Worm (Caenorhabditis elegans) whole organism, L3 larva: ENCODE data around the gene T13A10.2.
A peak's percentile ranks its signal among the peaks of the same experiment; 100 is the strongest.

Experiments used
- R02D3.7 ChIP-seq: fragments of 150-350 bp; optimal IDR thresholded peaks from 2 replicates; lab custom pipeline; 2014; ENCODE audit warnings: missing biosample characterization, missing genetic modification characterization
- ama-1 ChIP-seq: fragments of 150-350 bp; optimal IDR thresholded peaks from 2 replicates; lab custom pipeline; 2018
- ceh-16 ChIP-seq: sonication (generic microtip); optimal IDR thresholded peaks from 2 replicates; lab custom pipeline; 2017; ENCODE audit warnings: missing biosample characterization, missing genetic modification characterization
- ceh-82 ChIP-seq: fragments of 150-350 bp; optimal IDR thresholded peaks from 2 replicates; lab custom pipeline; 2014; ENCODE audit warnings: missing biosample characterization, missing genetic modification characterization
- daf-12 ChIP-seq: fragments of 150-350 bp; optimal IDR thresholded peaks from 2 replicates; lab custom pipeline; 2014; ENCODE audit warnings: missing biosample characterization, missing genetic modification reagents, missing genetic modification characterization
- egl-27 ChIP-seq: sonication (generic microtip); optimal IDR thresholded peaks from 4 replicates; lab custom pipeline; 2017; ENCODE audit warnings: missing biosample characterization, missing genetic modification reagents, missing genetic modification characterization
- elt-1 ChIP-seq: fragments of 150-350 bp; optimal IDR thresholded peaks from 2 replicates; lab custom pipeline; 2014; ENCODE audit warnings: missing biosample characterization, missing genetic modification characterization
- elt-2 ChIP-seq: sonication (generic microtip); optimal IDR thresholded peaks from 2 replicates; lab custom pipeline; 2016; ENCODE audit warnings: missing genetic modification reagents, mild to moderate bottlenecking, missing genetic modification characterization, missing compliant biosample characterization
- elt-3 ChIP-seq, 3 experiments: fragments of 150-350 bp in 1 of 3; sonication (generic microtip) in 2 of 3; optimal IDR thresholded peaks; 2 replicates in 2 of 3; 4 replicates in 1 of 3; lab custom pipeline; 2014 to 2017; ENCODE audit warnings: missing biosample characterization in 3 of 3, missing genetic modification characterization in 3 of 3
- eor-1 ChIP-seq, 2 experiments: fragments of 150-350 bp; optimal IDR thresholded peaks; 2 replicates each; lab custom pipeline; 2014 to 2018; ENCODE audit warnings: missing biosample characterization in 2 of 2, missing genetic modification characterization in 2 of 2
- fkh-10 ChIP-seq: sonication (generic microtip); optimal IDR thresholded peaks from 2 replicates; lab custom pipeline; 2017; ENCODE audit warnings: missing biosample characterization, missing genetic modification reagents, missing genetic modification characterization
- fos-1 ChIP-seq: fragments of 150-350 bp; optimal IDR thresholded peaks from 2 replicates; lab custom pipeline; 2014; ENCODE audit warnings: missing biosample characterization, missing genetic modification characterization
- jun-1 ChIP-seq: fragments of 150-350 bp; optimal IDR thresholded peaks from 2 replicates; lab custom pipeline; 2014; ENCODE audit warnings: missing biosample characterization, missing genetic modification reagents, missing genetic modification characterization
- lin-15B ChIP-seq: fragments of 150-350 bp; optimal IDR thresholded peaks from 2 replicates; lab custom pipeline; 2014; ENCODE audit warnings: missing biosample characterization, missing genetic modification characterization
- lin-39 ChIP-seq: fragments of 150-350 bp; optimal IDR thresholded peaks from 2 replicates; lab custom pipeline; 2018; ENCODE audit warnings: missing biosample characterization, missing genetic modification reagents, missing genetic modification characterization
- lsy-12 ChIP-seq: sonication (generic microtip); optimal IDR thresholded peaks from 2 replicates; lab custom pipeline; 2016; ENCODE audit warnings: mild to moderate bottlenecking, missing genetic modification characterization, missing compliant biosample characterization
- mml-1 ChIP-seq: fragments of 150-350 bp; sonication (generic microtip); optimal IDR thresholded peaks from 3 replicates; lab custom pipeline; 2014; ENCODE audit warnings: missing biosample characterization, missing genetic modification characterization
- nfya-1 ChIP-seq: sonication (generic microtip); optimal IDR thresholded peaks from 2 replicates; lab custom pipeline; 2017; ENCODE audit warnings: missing genetic modification characterization, mild to moderate bottlenecking, missing compliant biosample characterization, antibody characterized with exemption, moderate library complexity; ENCODE audit not compliant: insufficient read depth
- nhr-12 ChIP-seq: fragments of 150-350 bp; optimal IDR thresholded peaks from 2 replicates; lab custom pipeline; 2014; ENCODE audit warnings: missing biosample characterization, missing genetic modification characterization
- nhr-23 ChIP-seq: fragments of 150-350 bp; optimal IDR thresholded peaks from 2 replicates; lab custom pipeline; 2014; ENCODE audit warnings: missing biosample characterization, missing genetic modification reagents, missing genetic modification characterization
- nhr-237 ChIP-seq: fragments of 150-350 bp; optimal IDR thresholded peaks from 2 replicates; lab custom pipeline; 2014; ENCODE audit warnings: missing biosample characterization, missing genetic modification characterization
- nhr-25 ChIP-seq: sonication (generic microtip); optimal IDR thresholded peaks from 2 replicates; lab custom pipeline; 2017; ENCODE audit warnings: missing biosample characterization, missing genetic modification characterization
- nhr-43 ChIP-seq: sonication (generic microtip); optimal IDR thresholded peaks from 2 replicates; lab custom pipeline; 2016; ENCODE audit warnings: mild to moderate bottlenecking, missing genetic modification characterization, missing compliant biosample characterization; ENCODE audit not compliant: poor library complexity, severe bottlenecking
- nhr-67 ChIP-seq: fragments of 150-350 bp; optimal IDR thresholded peaks from 2 replicates; lab custom pipeline; 2014; ENCODE audit warnings: missing biosample characterization, missing genetic modification characterization
- nhr-76 ChIP-seq: fragments of 150-350 bp; sonication (generic microtip); optimal IDR thresholded peaks from 5 replicates; lab custom pipeline; 2014; ENCODE audit warnings: missing biosample characterization, missing genetic modification characterization
- pha-4 ChIP-seq: fragments of 150-350 bp; optimal IDR thresholded peaks from 2 replicates; lab custom pipeline; 2014; ENCODE audit warnings: missing biosample characterization, missing genetic modification reagents, missing genetic modification characterization
- pqm-1 ChIP-seq: fragments of 150-350 bp; optimal IDR thresholded peaks from 2 replicates; lab custom pipeline; 2017; ENCODE audit warnings: missing biosample characterization, missing genetic modification characterization, inconsistent platforms
- skn-1 ChIP-seq: fragments of 150-350 bp; optimal IDR thresholded peaks from 2 replicates; lab custom pipeline; 2014; ENCODE audit warnings: missing biosample characterization, missing genetic modification characterization
- snpc-4 ChIP-seq: fragments of 150-350 bp; optimal IDR thresholded peaks from 2 replicates; lab custom pipeline; 2014; ENCODE audit warnings: missing biosample characterization, missing genetic modification characterization
- tbx-2 ChIP-seq: sonication (generic microtip); optimal IDR thresholded peaks from 2 replicates; lab custom pipeline; 2016; ENCODE audit warnings: mild to moderate bottlenecking, missing genetic modification characterization, missing compliant biosample characterization
- unc-39 ChIP-seq: sonication (generic microtip); optimal IDR thresholded peaks from 4 replicates; lab custom pipeline; 2017; ENCODE audit warnings: missing biosample characterization, missing genetic modification characterization
- unc-62 ChIP-seq: fragments of 150-350 bp; sonication (generic microtip); optimal IDR thresholded peaks from 4 replicates; lab custom pipeline; 2014; ENCODE audit warnings: missing biosample characterization, missing genetic modification reagents, missing genetic modification characterization
- ztf-11 ChIP-seq: fragments of 150-350 bp; optimal IDR thresholded peaks from 2 replicates; lab custom pipeline; 2014; ENCODE audit warnings: missing biosample characterization, missing genetic modification characterization
- ztf-4 ChIP-seq: fragments of 150-350 bp; optimal IDR thresholded peaks from 2 replicates; lab custom pipeline; 2014; ENCODE audit warnings: missing biosample characterization, missing genetic modification characterization

Gene T13A10.2

ce11 chrIV:6271923-6272322 is 18.8 kb downstream of the T13A10.2 start, which contains the start of gene srv-31:
Gene srv-31 (minus strand): TSS chrIV:6272023.
- TF ChIP-seq jun-1 (tag; lab: Kevin White, UChicago) (no peak), nhr-43 (tag; lab: Kevin White, UChicago) (no peak), fos-1 (no peak), nhr-25 (no peak), ama-1 (lab: Kevin White, UChicago) (no peak)

- TF ChIP-seq pqm-1 (tag; lab: Kevin White, UChicago) (peak; percentile 60), nhr-43 (tag; lab: Kevin White, UChicago) (no peak), ztf-4 (tag; lab: Kevin White, UChicago) (no peak), snpc-4 (no peak), elt-1 (no peak), elt-2 (tag; lab: Kevin White, UChicago) (peak; percentile 85), pha-4 (tag; lab: Kevin White, UChicago) (no peak)
- TF ChIP-seq, all 47 proteins: peak for 2
Observed at ce11 chrIV:6275671-6276209, 22.6 kb downstream of the T13A10.2 start, which contains the start of the genes aat-4 and T13A10.1. Gene aat-4 (minus strand): TSS chrIV:6275721. Gene T13A10.1 (plus strand): TSS chrIV:6276081.

ce11 chrIV:6279392-6279791 is 26.3 kb downstream of the T13A10.2 start, which contains the start of gene sams-5:
Gene sams-5 (minus strand): TSS chrIV:6279522.
- no peak for TF ChIP-seq ama-1 (lab: Kevin White, UChicago)
- TF ChIP-seq nhr-43 (tag; lab: Kevin White, UChicago), result no peak
- TF ChIP-seq snpc-4, result no peak
- TF ChIP-seq nhr-12 (tag; lab: Kevin White, UChicago), result no peak
- peak; percentile 72 for TF ChIP-seq pha-4 (tag; lab: Kevin White, UChicago)
- no peak for TF ChIP-seq nhr-67
- no peak for TF ChIP-seq nhr-23 (tag; lab: Kevin White, UChicago)
- TF ChIP-seq unc-62 (GFP tag; lab: Kevin White, UChicago), result no peak

- no peak for TF ChIP-seq ceh-16
- no peak for TF ChIP-seq ceh-82 (tag; lab: Kevin White, UChicago)
- TF ChIP-seq ama-1 (lab: Kevin White, UChicago), result no peak
- no peak for TF ChIP-seq lin-39 (tag; lab: Kevin White, UChicago)
- TF ChIP-seq nhr-43 (tag; lab: Kevin White, UChicago), result no peak
- TF ChIP-seq mml-1, result no peak
- no peak for TF ChIP-seq daf-12 (tag; lab: Kevin White, UChicago)
- TF ChIP-seq elt-2 (tag; lab: Kevin White, UChicago), result no peak
- TF ChIP-seq skn-1 (tag; lab: Kevin White, UChicago), result no peak
- no peak for TF ChIP-seq lsy-12
- no peak for TF ChIP-seq jun-1 (tag; lab: Kevin White, UChicago)
- no peak for TF ChIP-seq fkh-10 (GFP tag; lab: Kevin White, UChicago)
- no peak for TF ChIP-seq nhr-76 (tag; lab: Kevin White, UChicago)
- no peak for TF ChIP-seq lin-15B
- TF ChIP-seq tbx-2 (tag; lab: Kevin White, UChicago), result no peak
- TF ChIP-seq, all 47 proteins: peak for 0
Observed at ce11 chrIV:6282143-6282542, 29.0 kb downstream of the T13A10.2 start, which contains the start of gene srv-32. Gene srv-32 (minus strand): TSS chrIV:6282243.

ce11 chrIV:6284277-6284676 is 31.2 kb downstream of the T13A10.2 start, which contains the start of gene ops-1:
Gene ops-1 (minus strand): TSS chrIV:6284377.
- no peak for TF ChIP-seq nfya-1 (tag; lab: Kevin White, UChicago)
- TF ChIP-seq, all 47 proteins: peak for 0

ce11 chrIV:6290741-6291140 is 37.6 kb downstream of the T13A10.2 start, which contains the start of gene srv-24:
Gene srv-24 (minus strand): TSS chrIV:6290841.
- TF ChIP-seq daf-12 (tag; lab: Kevin White, UChicago) (no peak), skn-1 (tag; lab: Kevin White, UChicago) (no peak), ama-1 (lab: Kevin White, UChicago) (no peak), pqm-1 (tag; lab: Kevin White, UChicago) (no peak), fkh-10 (GFP tag; lab: Kevin White, UChicago) (no peak), nhr-67 (no peak), ztf-11 (tag; lab: Kevin White, UChicago) (no peak), R02D3.7 (tag; lab: Kevin White, UChicago) (no peak), elt-2 (tag; lab: Kevin White, UChicago) (no peak), eor-1 (tag; optimal IDR thresholded peaks at IDR 0.05; lab: Kevin White, UChicago) (no peak), elt-3 (tag; optimal IDR thresholded peaks at IDR 0.05; lab: Kevin White, UChicago) (no peak), nhr-237 (tag; lab: Kevin White, UChicago) (no peak), unc-39 (tag; lab: Kevin White, UChicago) (no peak), egl-27 (no peak), lin-15B (no peak), nhr-25 (no peak)
